Worm (Caenorhabditis elegans): ENCODE results near the gene cla-1.

DNA sequence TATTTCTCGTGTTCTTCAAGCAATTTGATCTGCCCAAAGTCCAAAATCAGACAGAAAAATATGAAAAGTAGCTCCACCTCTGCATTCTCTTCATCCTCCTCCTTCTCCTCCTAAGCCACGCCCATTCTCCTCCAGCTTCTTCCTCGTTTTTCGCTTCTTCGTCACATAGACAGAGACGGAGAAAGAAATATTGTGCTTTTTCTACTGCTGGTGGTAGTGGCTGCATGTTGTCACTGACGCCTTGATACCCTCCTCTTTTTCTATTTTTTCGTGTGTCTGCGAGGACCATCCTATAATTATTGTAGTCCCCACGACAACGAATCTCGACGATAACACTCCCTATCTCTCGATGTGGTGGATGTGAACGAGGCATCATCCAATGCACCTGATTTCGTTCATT lies 69.9 kb downstream of the cla-1 start, which contains the start of gene C08G9.1:
- TF ChIP-seq sox-4 (tag; optimal IDR thresholded peaks at IDR 0.05) (no peak), ceh-30 (tag; optimal IDR thresholded peaks at IDR 0.05) (no peak), dmd-4 (tag; optimal IDR thresholded peaks at IDR 0.05; ENCODE audit: borderline replicate concordance) (no peak), ztf-16 (tag; optimal IDR thresholded peaks at IDR 0.05) (no peak)

Data from whole organism, late embryonic.